Worm (Caenorhabditis elegans) whole organism, L3 larva: ENCODE data around the gene pqn-8.

ENCODE experiments used
- R02D3.7 ChIP-seq: fragments of 150-350 bp; optimal IDR thresholded peaks from 2 replicates; lab custom pipeline; 2014; ENCODE audit warnings: missing biosample characterization, missing genetic modification characterization
- ama-1 ChIP-seq: fragments of 150-350 bp; optimal IDR thresholded peaks from 2 replicates; lab custom pipeline; 2018
- jun-1 ChIP-seq: fragments of 150-350 bp; optimal IDR thresholded peaks from 2 replicates; lab custom pipeline; 2014; ENCODE audit warnings: missing biosample characterization, missing genetic modification reagents, missing genetic modification characterization
- lin-39 ChIP-seq: fragments of 150-350 bp; optimal IDR thresholded peaks from 2 replicates; lab custom pipeline; 2018; ENCODE audit warnings: missing biosample characterization, missing genetic modification reagents, missing genetic modification characterization
- mdl-1 ChIP-seq: fragments of 150-350 bp; optimal IDR thresholded peaks from 2 replicates; lab custom pipeline; 2014; ENCODE audit warnings: missing biosample characterization, missing genetic modification characterization
- pha-4 ChIP-seq: fragments of 150-350 bp; optimal IDR thresholded peaks from 2 replicates; lab custom pipeline; 2014; ENCODE audit warnings: missing biosample characterization, missing genetic modification reagents, missing genetic modification characterization
- snpc-4 ChIP-seq: fragments of 150-350 bp; optimal IDR thresholded peaks from 2 replicates; lab custom pipeline; 2014; ENCODE audit warnings: missing biosample characterization, missing genetic modification characterization
- unc-62 ChIP-seq: fragments of 150-350 bp; sonication (generic microtip); optimal IDR thresholded peaks from 4 replicates; lab custom pipeline; 2014; ENCODE audit warnings: missing biosample characterization, missing genetic modification reagents, missing genetic modification characterization

- TF ChIP-seq jun-1 (tag; lab: Kevin White, UChicago), result no peak
- no peak for TF ChIP-seq pha-4 (tag; lab: Kevin White, UChicago)
- TF ChIP-seq lin-39 (tag; lab: Kevin White, UChicago), result no peak
- no peak for TF ChIP-seq ama-1
- no peak for TF ChIP-seq snpc-4 (tag; lab: Kevin White, UChicago)
- no peak for TF ChIP-seq unc-62
- TF ChIP-seq R02D3.7, result no peak
- TF ChIP-seq mdl-1 (tag; lab: Kevin White, UChicago), result no peak
Observed at ce11 chrIII:10012136-10012535, 14.3 kb upstream of the pqn-8 start, which contains the start of gene C05B5.16.
